Fruit fly (Drosophila melanogaster) whole organism, embryonic: ENCODE measurements around the gene CG15625.

Source experiments
- B-H2 ChIP-seq: fragments of 200-800 bp; sonication (Bioruptor generic); optimal IDR thresholded peaks from 2 replicates; lab custom pipeline; 2018; ENCODE audit warnings: missing biosample characterization, mild to moderate bottlenecking, missing genetic modification characterization
- BEAF-32 ChIP-seq: fragments of 200-800 bp; sonication (Bioruptor generic); optimal IDR thresholded peaks from 3 replicates; lab custom pipeline; 2017; ENCODE audit warnings: missing biosample characterization, missing genetic modification characterization, mild to moderate bottlenecking, moderate library complexity, missing genetic modification reagents
- Bgb ChIP-seq: fragments of 200-800 bp; sonication (Bioruptor generic); IDR thresholded peaks from 2 replicates; pipeline ENCODE4 v1.3.6; 2022; ENCODE audit warnings: missing biosample characterization, missing genetic modification characterization; ENCODE audit not compliant: partially characterized antibody
- C15 ChIP-seq: fragments of 200-800 bp; sonication (Bioruptor generic); IDR thresholded peaks from 3 replicates; pipeline ENCODE4 v1.3.6; 2022; ENCODE audit warnings: missing biosample characterization, missing genetic modification characterization
- CG10543 ChIP-seq: fragments of 200-800 bp; sonication (Bioruptor generic); optimal IDR thresholded peaks from 3 replicates; lab custom pipeline; 2017; ENCODE audit warnings: missing biosample characterization, mild to moderate bottlenecking, missing genetic modification characterization, moderate library complexity
- CG1529 ChIP-seq: fragments of 200-800 bp; sonication (Bioruptor generic); optimal IDR thresholded peaks from 3 replicates; lab custom pipeline; 2018; ENCODE audit warnings: missing biosample characterization, missing genetic modification characterization
- CG15601 ChIP-seq: fragments of 200-800 bp; sonication (Bioruptor generic); optimal IDR thresholded peaks from 3 replicates; lab custom pipeline; 2019; ENCODE audit warnings: missing biosample characterization, mild to moderate bottlenecking, missing genetic modification characterization, moderate library complexity
- CG17612 ChIP-seq: fragments of 200-800 bp; sonication (Bioruptor generic); IDR thresholded peaks from 2 replicates; pipeline ENCODE4 v1.3.6; 2022; ENCODE audit warnings: missing biosample characterization, missing genetic modification characterization
- CG18764 ChIP-seq: fragments of 200-800 bp; sonication (Bioruptor generic); optimal IDR thresholded peaks from 3 replicates; lab custom pipeline; 2016; ENCODE audit warnings: missing biosample characterization, missing genetic modification characterization
- CG2678 ChIP-seq: fragments of 200-800 bp; sonication (Bioruptor generic); optimal IDR thresholded peaks from 3 replicates; lab custom pipeline; 2019; ENCODE audit warnings: missing biosample characterization, mild to moderate bottlenecking, missing genetic modification characterization, moderate library complexity
- CG31224 ChIP-seq: fragments of 200-800 bp; sonication (Bioruptor generic); IDR thresholded peaks from 2 replicates; pipeline ENCODE4 v1.3.6; 2022; ENCODE audit warnings: missing biosample characterization, missing genetic modification characterization
- CG31388 ChIP-seq: fragments of 200-800 bp; sonication (Bioruptor generic); optimal IDR thresholded peaks from 2 replicates; lab custom pipeline; 2016; ENCODE audit warnings: missing biosample characterization, missing genetic modification characterization
- CG33557 ChIP-seq: fragments of 200-800 bp; sonication (Bioruptor generic); optimal IDR thresholded peaks from 2 replicates; lab custom pipeline; 2019; ENCODE audit warnings: missing biosample characterization, mild to moderate bottlenecking, missing genetic modification characterization, moderate library complexity
- CG4424 ChIP-seq: fragments of 200-800 bp; sonication (Bioruptor generic); optimal IDR thresholded peaks from 3 replicates; lab custom pipeline; 2016; ENCODE audit warnings: missing biosample characterization, missing genetic modification characterization
- CG7839 ChIP-seq: fragments of 200-800 bp; sonication (Bioruptor generic); optimal IDR thresholded peaks from 3 replicates; lab custom pipeline; 2018; ENCODE audit warnings: missing biosample characterization, mild to moderate bottlenecking, missing genetic modification characterization, moderate library complexity
- CG8281 ChIP-seq: fragments of 200-800 bp; sonication (Bioruptor generic); optimal IDR thresholded peaks from 2 replicates; lab custom pipeline; 2018; ENCODE audit warnings: missing biosample characterization, mild to moderate bottlenecking, missing genetic modification characterization, moderate library complexity
- CG8924 ChIP-seq: fragments of 200-800 bp; optimal IDR thresholded peaks from 3 replicates; lab custom pipeline; 2019; ENCODE audit warnings: missing biosample characterization, mild to moderate bottlenecking, missing genetic modification characterization, moderate library complexity
- D ChIP-seq, 2 experiments: fragments of 200-800 bp in 1 of 2; fragments of >200 bp in 1 of 2; sonication (Bioruptor generic) in 1 of 2; optimal IDR thresholded peaks; 2 replicates in 1 of 2; 3 replicates in 1 of 2; lab custom pipeline; 2017; ENCODE audit warnings: mild to moderate bottlenecking in 1 of 2, missing biosample characterization in 1 of 2, missing genetic modification characterization in 1 of 2, missing genetic modification reagents in 1 of 2
- Dip3 ChIP-seq: fragments of 200-800 bp; sonication (Bioruptor generic); optimal IDR thresholded peaks from 3 replicates; lab custom pipeline; 2016; ENCODE audit warnings: missing biosample characterization, missing genetic modification characterization
- Dll ChIP-seq: fragments of 200-800 bp; sonication (Bioruptor generic); IDR thresholded peaks from 4 replicates; pipeline ENCODE4 v1.3.6; 2022; ENCODE audit warnings: missing biosample characterization, missing genetic modification characterization; ENCODE audit not compliant: partially characterized antibody
- E2f1 ChIP-seq: fragments of 200-800 bp; sonication (Bioruptor generic); IDR thresholded peaks from 2 replicates; pipeline ENCODE4 v1.3.6; 2022; ENCODE audit warnings: missing biosample characterization, missing genetic modification characterization
- HHEX ChIP-seq: fragments of 200-800 bp; sonication (Bioruptor generic); optimal IDR thresholded peaks from 3 replicates; lab custom pipeline; 2017; ENCODE audit warnings: missing biosample characterization, mild to moderate bottlenecking, missing genetic modification characterization, missing genetic modification reagents
- HLH3B ChIP-seq: fragments of 200-800 bp; sonication (Bioruptor generic); IDR thresholded peaks from 2 replicates; pipeline ENCODE4 v1.3.6; 2022; ENCODE audit warnings: missing biosample characterization, missing genetic modification characterization
- Hr78 ChIP-seq, 2 experiments: fragments of 200-800 bp in 1 of 2; fragments of >200 bp in 1 of 2; sonication (Bioruptor generic) in 1 of 2; optimal IDR thresholded peaks; 2 replicates each; lab custom pipeline; 2017 to 2019; ENCODE audit warnings: missing biosample characterization in 2 of 2, missing genetic modification characterization in 2 of 2, mild to moderate bottlenecking in 1 of 2, moderate library complexity in 1 of 2
- Kr ChIP-seq: fragments of 200-800 bp; sonication (Bioruptor generic); optimal IDR thresholded peaks from 2 replicates; lab custom pipeline; 2017; ENCODE audit warnings: missing biosample characterization, mild to moderate bottlenecking, missing genetic modification characterization
- Med ChIP-seq: fragments of 200-800 bp; sonication (Bioruptor generic); peaks from one replicate; lab custom pipeline; 2016; ENCODE audit warnings: missing biosample characterization, missing genetic modification characterization, mild to moderate bottlenecking, inconsistent platforms, moderate library complexity
- Mrtf ChIP-seq: fragments of 200-800 bp; sonication (Bioruptor generic); IDR thresholded peaks from 3 replicates; pipeline ENCODE4 v1.3.6; 2022; ENCODE audit warnings: missing biosample characterization, missing genetic modification characterization
- Nf-YB ChIP-seq: fragments of 200-800 bp; sonication (Bioruptor generic); optimal IDR thresholded peaks from 3 replicates; lab custom pipeline; 2019; ENCODE audit warnings: missing biosample characterization, mild to moderate bottlenecking, missing genetic modification characterization, moderate library complexity
- NfI ChIP-seq: fragments of 200-800 bp; sonication (Bioruptor generic); optimal IDR thresholded peaks from 3 replicates; lab custom pipeline; 2018; ENCODE audit warnings: missing biosample characterization, mild to moderate bottlenecking, missing genetic modification characterization, moderate library complexity
- YL-1 ChIP-seq: fragments of 200-800 bp; sonication (Bioruptor generic); optimal IDR thresholded peaks from 3 replicates; lab custom pipeline; 2017; ENCODE audit warnings: missing biosample characterization, mild to moderate bottlenecking, missing genetic modification characterization
- cg ChIP-seq: fragments of 200-800 bp; sonication (Bioruptor generic); optimal IDR thresholded peaks from 3 replicates; lab custom pipeline; 2019; ENCODE audit warnings: missing biosample characterization, mild to moderate bottlenecking, missing genetic modification characterization, moderate library complexity
- chm ChIP-seq: fragments of 200-800 bp; sonication (Bioruptor generic); IDR thresholded peaks from 2 replicates; pipeline ENCODE4 v1.3.6; 2022; ENCODE audit warnings: missing biosample characterization, missing genetic modification characterization
- ems ChIP-seq: fragments of 200-800 bp; sonication (Bioruptor generic); optimal IDR thresholded peaks from 3 replicates; lab custom pipeline; 2016; ENCODE audit warnings: missing biosample characterization, missing genetic modification characterization
- fd102C ChIP-seq: fragments of 200-800 bp; sonication (Bioruptor generic); optimal IDR thresholded peaks from 2 replicates; lab custom pipeline; 2018; ENCODE audit warnings: missing biosample characterization, mild to moderate bottlenecking, missing genetic modification characterization, moderate library complexity
- grau ChIP-seq: fragments of 200-800 bp; optimal IDR thresholded peaks from 3 replicates; lab custom pipeline; 2019; ENCODE audit warnings: missing biosample characterization, mild to moderate bottlenecking, missing genetic modification characterization, moderate library complexity
- grn ChIP-seq: fragments of 200-800 bp; sonication (Bioruptor generic); optimal IDR thresholded peaks from 3 replicates; lab custom pipeline; 2017; ENCODE audit warnings: missing biosample characterization, missing genetic modification characterization
- her ChIP-seq: fragments of 200-800 bp; sonication (Bioruptor generic); optimal IDR thresholded peaks from 2 replicates; lab custom pipeline; 2016; ENCODE audit warnings: missing biosample characterization, missing genetic modification characterization
- lab ChIP-seq: fragments of 200-800 bp; sonication (Bioruptor generic); optimal IDR thresholded peaks from 3 replicates; lab custom pipeline; 2017; ENCODE audit warnings: missing biosample characterization, missing genetic modification characterization, mild to moderate bottlenecking, moderate library complexity, missing genetic modification reagents
- mld ChIP-seq: fragments of 200-800 bp; sonication (Bioruptor generic); IDR thresholded peaks from 3 replicates; pipeline ENCODE4 v1.3.6; 2022; ENCODE audit warnings: missing biosample characterization, missing genetic modification characterization; ENCODE audit not compliant: partially characterized antibody
- odd ChIP-seq: fragments of 200-800 bp; sonication (Bioruptor generic); optimal IDR thresholded peaks from 2 replicates; lab custom pipeline; 2017; ENCODE audit warnings: missing biosample characterization, mild to moderate bottlenecking, missing genetic modification characterization
- prd ChIP-seq, 3 experiments: fragments of >200 bp in 2 of 3; fragments of 200-800 bp in 1 of 3; sonication (Bioruptor generic) in 1 of 3; optimal IDR thresholded peaks in 2 of 3; IDR thresholded peaks in 1 of 3; 2 replicates in 2 of 3; 3 replicates in 1 of 3; pipeline versions ENCODE4 v1.3.6 to Lab custom; 2017 to 2022; ENCODE audit warnings: missing biosample characterization in 1 of 3, missing genetic modification characterization in 1 of 3
- psq ChIP-seq: fragments of 200-800 bp; sonication (Bioruptor generic); optimal IDR thresholded peaks from 2 replicates; lab custom pipeline; 2017; ENCODE audit warnings: missing biosample characterization, missing genetic modification characterization
- sd ChIP-seq: fragments of 200-800 bp; sonication (Bioruptor generic); optimal IDR thresholded peaks from 3 replicates; lab custom pipeline; 2018; ENCODE audit warnings: missing biosample characterization, mild to moderate bottlenecking, missing genetic modification characterization, moderate library complexity
- sens ChIP-seq: fragments of 200-800 bp; sonication (Bioruptor generic); peaks from one replicate; lab custom pipeline; 2016; ENCODE audit warnings: missing biosample characterization, missing genetic modification characterization
- seq ChIP-seq: fragments of 200-800 bp; sonication (Bioruptor generic); IDR thresholded peaks from 2 replicates; pipeline ENCODE4 v1.3.6; 2022; ENCODE audit warnings: missing biosample characterization, missing genetic modification characterization
- sim ChIP-seq: fragments of 200-800 bp; sonication (Bioruptor generic); IDR thresholded peaks from 2 replicates; pipeline ENCODE4 v1.3.6; 2022; ENCODE audit warnings: missing biosample characterization, missing genetic modification characterization
- sob ChIP-seq: fragments of 200-800 bp; sonication (Bioruptor generic); IDR thresholded peaks from 2 replicates; pipeline ENCODE4 v1.3.6; 2022; ENCODE audit warnings: missing biosample characterization, missing genetic modification characterization

The CG15625 gene

dm6 chr2L:4888541-4888940 lies 1.3 kb upstream of the CG15625 start:
- TF ChIP-seq Med (GFP tag; lab: Kevin White, UChicago) (peak; percentile 56), chm (GFP tag; lab: Robert Waterston, UW) (no peak), CG18764 (no peak), YL-1 (GFP tag; lab: Kevin White, UChicago) (no peak), CG8924 (tag; lab: Kevin White, UChicago) (no peak), Dip3 (GFP tag; lab: Kevin White, UChicago) (no peak), Nf-YB (GFP tag; lab: Kevin White, UChicago) (no peak), CG15601 (no peak), grau (tag; lab: Kevin White, UChicago) (peak; percentile 52), HLH3B (no peak), lab (GFP tag; lab: Kevin White, UChicago) (no peak), sens (GFP tag; lab: Kevin White, UChicago) (peak; percentile 20)
- TF ChIP-seq, all 482 proteins: peak for 3

DNA sequence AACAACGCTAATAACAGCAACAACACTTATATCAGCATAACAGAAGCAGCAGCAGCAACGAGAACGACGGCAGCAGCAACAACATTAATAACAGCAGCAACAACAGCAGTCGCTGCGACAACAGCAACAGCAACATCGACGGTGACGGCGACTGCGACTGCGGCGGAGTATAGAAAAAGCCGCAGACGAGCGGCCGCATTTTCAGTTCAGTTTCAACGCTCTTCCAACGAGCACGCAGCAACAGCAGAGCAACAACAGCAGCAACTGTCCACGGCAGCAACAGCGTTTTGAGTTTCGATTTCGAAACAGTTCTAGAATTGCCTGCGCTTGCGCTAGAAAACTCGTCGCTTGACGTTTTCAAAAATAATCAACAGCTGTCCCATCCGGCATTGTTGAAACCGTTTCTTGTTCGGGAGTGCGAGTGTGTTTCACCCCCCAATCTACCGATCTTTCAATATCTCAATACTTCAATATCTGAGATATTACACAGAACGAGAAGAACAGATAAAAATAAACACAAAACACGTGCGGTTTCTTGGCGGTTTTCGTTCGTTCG lies 2.2 kb downstream of the CG15625 start, which contains the start of gene CG3036:
Gene CG3036, plus strand, starts transcription at position 199 of the 556 bp plus-strand sequence.
- TF ChIP-seq CG10543 (GFP tag; lab: Kevin White, UChicago): peak; percentile 70
- TF ChIP-seq CG31388 (GFP tag; lab: Kevin White, UChicago): no peak
- peak; percentile 5 for TF ChIP-seq CG4424 (GFP tag; lab: Kevin White, UChicago)
- peak; percentile 25 for TF ChIP-seq B-H2
- peak; percentile 6; the same call in 1 of the 2 replicates for TF ChIP-seq CG17612
- TF ChIP-seq sens (GFP tag; lab: Kevin White, UChicago): peak; percentile 82
- TF ChIP-seq psq: peak; percentile 4
- peak; percentile 20 for TF ChIP-seq CG33557 (GFP tag; lab: Kevin White, UChicago)
- no peak for TF ChIP-seq CG1529
- no peak for TF ChIP-seq C15 (GFP tag; lab: Robert Waterston, UW)
- TF ChIP-seq sob (GFP tag; lab: Robert Waterston, UW): peak; percentile 55; the same call in 1 of the 2 replicates
- TF ChIP-seq CG8281 (tag; lab: Kevin White, UChicago): peak; percentile 100
- no peak for TF ChIP-seq BEAF-32
- peak in 1 of 2 experiments; percentile 32 for TF ChIP-seq Hr78 (GFP tag; optimal IDR thresholded peaks at IDR 0.05; lab: Kevin White, UChicago)
- TF ChIP-seq CG31224: no peak
- TF ChIP-seq sd: peak; percentile 62
- no peak for TF ChIP-seq prd (optimal IDR thresholded peaks at IDR 0.05; lab: Kevin White, UChicago)
- 0 out of 3 replicates have a peak, but pooled peaks have one; percentile 22 for TF ChIP-seq prd (GFP tag; IDR thresholded peaks at IDR 0.05; lab: Robert Waterston, UW)
- 0 out of 4 replicates have a peak, but pooled peaks have one; percentile 32 for TF ChIP-seq Dll (GFP tag; lab: Robert Waterston, UW)
- TF ChIP-seq mld (GFP tag; lab: Robert Waterston, UW): peak; percentile 60; the same call in 2 of the 3 replicates
- TF ChIP-seq odd: peak; percentile 83
- TF ChIP-seq seq (GFP tag; lab: Robert Waterston, UW): peak; percentile 10; the same call in 1 of the 2 replicates
- TF ChIP-seq CG2678 (tag; lab: Kevin White, UChicago): peak; percentile 35
- TF ChIP-seq HHEX: peak; percentile 8
- peak; percentile 4 for TF ChIP-seq ems (GFP tag; lab: Kevin White, UChicago)
- TF ChIP-seq her: peak; percentile 75
- TF ChIP-seq CG7839: peak; percentile 27
- no peak for TF ChIP-seq E2f1 (GFP tag; lab: Robert Waterston, UW)
- TF ChIP-seq Mrtf: no peak
- TF ChIP-seq sim (GFP tag; lab: Robert Waterston, UW): peak; percentile 49
- peak; percentile 45 for TF ChIP-seq grn
- TF ChIP-seq Kr (GFP tag; lab: Kevin White, UChicago): peak; percentile 43
- peak; percentile 58 for TF ChIP-seq D (optimal IDR thresholded peaks at IDR 0.05; lab: Kevin White, UChicago)
- no peak for TF ChIP-seq D (GFP tag; optimal IDR thresholded peaks at IDR 0.05; lab: Kevin White, UChicago)
- peak; percentile 34 for TF ChIP-seq cg (GFP tag; lab: Kevin White, UChicago)
- peak; percentile 74; the same call in 1 of the 2 replicates for TF ChIP-seq Bgb (GFP tag; lab: Robert Waterston, UW)
- TF ChIP-seq NfI (GFP tag; lab: Kevin White, UChicago): peak; percentile 35
- peak; percentile 55 for TF ChIP-seq fd102C (GFP tag; lab: Kevin White, UChicago)
